Fruit fly (Drosophila melanogaster): Measurements from ENCODE around the gene CG3285.

Gene CG3285

DNA sequence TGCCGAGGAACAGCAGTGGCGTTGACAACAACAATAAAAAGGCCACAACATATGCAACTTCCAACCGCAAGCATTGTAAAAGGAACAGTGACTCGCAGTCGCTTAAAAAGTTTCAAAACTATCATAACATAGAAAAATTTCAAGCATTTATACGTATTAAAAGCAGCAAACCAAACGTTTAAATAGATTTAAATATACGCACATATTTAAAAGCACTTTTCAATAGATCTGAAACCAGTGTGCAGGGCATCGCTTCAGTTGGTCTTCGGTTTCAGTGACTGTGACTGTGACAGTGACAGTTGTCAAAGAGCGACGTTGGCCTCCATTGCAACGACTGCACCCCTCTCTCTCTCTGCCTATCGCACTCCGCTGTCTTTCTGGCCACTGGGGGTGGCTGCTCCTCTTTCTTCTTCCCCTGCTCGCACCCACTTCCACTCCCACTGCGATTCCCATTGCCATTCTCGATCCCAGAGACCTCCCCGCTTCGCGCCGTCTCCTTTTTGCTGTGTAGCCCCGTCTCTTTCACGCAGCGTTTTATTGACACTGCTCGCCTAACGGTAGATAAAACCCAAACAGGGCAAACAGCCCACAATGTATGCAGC, 17.5 kb downstream of the CG3285 start (continued):
- no peak for TF ChIP-seq CG3838 (GFP tag; optimal IDR thresholded peaks at IDR 0.05)
- no peak for TF ChIP-seq h (optimal IDR thresholded peaks at IDR 0.05)
- peak; percentile 85 for TF ChIP-seq CG3995 (GFP tag; optimal IDR thresholded peaks at IDR 0.05)
- peak; percentile 87 for TF ChIP-seq unpg (GFP tag; optimal IDR thresholded peaks at IDR 0.05)
- peak; percentile 12 for TF ChIP-seq fu2 (GFP tag; optimal IDR thresholded peaks at IDR 0.05)
- peak; percentile 88 for TF ChIP-seq CG31441 (GFP tag; IDR thresholded peaks at IDR 0.05)
- TF ChIP-seq ems (GFP tag; optimal IDR thresholded peaks at IDR 0.05): peak; percentile 71
- TF ChIP-seq exex (tag; optimal IDR thresholded peaks at IDR 0.05): no peak
- peak; percentile 61; the same call in 1 of the 2 replicates for TF ChIP-seq CG11085 (GFP tag; IDR thresholded peaks at IDR 0.05)
- TF ChIP-seq CG4282 (GFP tag; optimal IDR thresholded peaks at IDR 0.05): no peak
- TF ChIP-seq Scr (GFP tag; IDR thresholded peaks at IDR 0.05; ENCODE audit: partially characterized antibody): no peak
- TF ChIP-seq CG34224 (GFP tag; IDR thresholded peaks at IDR 0.05; ENCODE audit: partially characterized antibody): no peak
- TF ChIP-seq Mrtf (GFP tag; IDR thresholded peaks at IDR 0.05): peak; percentile 75
- no peak for TF ChIP-seq hbn (GFP tag; IDR thresholded peaks at IDR 0.05; ENCODE audit: partially characterized antibody)
- TF ChIP-seq Camta (GFP tag; optimal IDR thresholded peaks at IDR 0.05): peak; percentile 65
- no peak for TF ChIP-seq bigmax (GFP tag; optimal IDR thresholded peaks at IDR 0.05)
- no peak for TF ChIP-seq pzg (GFP tag; optimal IDR thresholded peaks at IDR 0.05)
- peak; percentile 39 for TF ChIP-seq CG15011 (GFP tag; optimal IDR thresholded peaks at IDR 0.05)
- peak; percentile 92 for TF ChIP-seq croc (GFP tag; conservative IDR thresholded peaks at IDR 0.05)
- TF ChIP-seq CG13775 (GFP tag; optimal IDR thresholded peaks at IDR 0.05): peak; percentile 5
- peak; percentile 81 for TF ChIP-seq esg (GFP tag; conservative IDR thresholded peaks at IDR 0.05)
- TF ChIP-seq lov (optimal IDR thresholded peaks at IDR 0.05): no peak
- peak; percentile 94 for TF ChIP-seq lov (GFP tag; IDR thresholded peaks at IDR 0.05)
- peak; percentile 47 for TF ChIP-seq seq (GFP tag; IDR thresholded peaks at IDR 0.05)
- TF ChIP-seq Fer3 (tag; optimal IDR thresholded peaks at IDR 0.05): peak; percentile 65
- peak in 1 of 2 experiments; percentile 13 for TF ChIP-seq crp (GFP tag; optimal IDR thresholded peaks at IDR 0.05)
- peak; percentile 81 for TF ChIP-seq gcm (GFP tag; optimal IDR thresholded peaks at IDR 0.05)
- no peak for TF ChIP-seq insv (GFP tag; optimal IDR thresholded peaks at IDR 0.05)
- peak; percentile 83 for TF ChIP-seq slp2 (GFP tag; optimal IDR thresholded peaks at IDR 0.05)
- peak; percentile 22 for TF ChIP-seq CG8290 (GFP tag; optimal IDR thresholded peaks at IDR 0.05)
- no peak for TF ChIP-seq CG8290 (tag; optimal IDR thresholded peaks at IDR 0.05)
- TF ChIP-seq Ada2b (GFP tag; IDR thresholded peaks at IDR 0.05): peak; percentile 81
- peak; percentile 28 for TF ChIP-seq CG31365 (tag; optimal IDR thresholded peaks at IDR 0.05)
- TF ChIP-seq row (GFP tag; IDR thresholded peaks at IDR 0.05): peak; percentile 84
- peak; percentile 72 for TF ChIP-seq Spps (tag; optimal IDR thresholded peaks at IDR 0.05)
- peak; percentile 46 for TF ChIP-seq CG10462 (GFP tag; optimal IDR thresholded peaks at IDR 0.05)
- TF ChIP-seq CG2116 (GFP tag; optimal IDR thresholded peaks at IDR 0.05): peak; percentile 11
- no peak; the same call in 1 of the 2 replicates for TF ChIP-seq CG16779 (GFP tag; IDR thresholded peaks at IDR 0.05)
- TF ChIP-seq prd (optimal IDR thresholded peaks at IDR 0.05): no peak
- TF ChIP-seq prd (GFP tag; IDR thresholded peaks at IDR 0.05): peak; percentile 93
- TF ChIP-seq Stat92E (GFP tag; optimal IDR thresholded peaks at IDR 0.05): no peak
- TF ChIP-seq CG10209 (GFP tag; optimal IDR thresholded peaks at IDR 0.05): peak; percentile 76
- TF ChIP-seq HLHmδ (GFP tag; optimal IDR thresholded peaks at IDR 0.05): no peak
- peak; percentile 48; the same call in 1 of the 2 replicates for TF ChIP-seq Atf6 (GFP tag; IDR thresholded peaks at IDR 0.05)
- TF ChIP-seq bsh (GFP tag; optimal IDR thresholded peaks at IDR 0.05): peak; percentile 82 to 89
- peak; percentile 41; the same call in 1 of the 3 replicates for TF ChIP-seq CG6791 (GFP tag; IDR thresholded peaks at IDR 0.05; ENCODE audit: partially characterized antibody)
- TF ChIP-seq CG8359 (GFP tag; optimal IDR thresholded peaks at IDR 0.05; ENCODE audit: borderline replicate concordance): peak; percentile 72
- TF ChIP-seq gro (GFP tag; optimal IDR thresholded peaks at IDR 0.05): no peak
- peak; percentile 23; the same call in 1 of the 2 replicates for TF ChIP-seq cas (GFP tag; IDR thresholded peaks at IDR 0.05)
- peak; percentile 74 for TF ChIP-seq tin (GFP tag; optimal IDR thresholded peaks at IDR 0.05)

Data from whole organism, embryonic.